Fruit fly (Drosophila melanogaster) whole organism, embryonic: ENCODE data around the gene CG16736.

ENCODE experiments used
- Atf-2 ChIP-seq: fragments of 200-800 bp; sonication (Bioruptor generic); optimal IDR thresholded peaks from 2 replicates; lab custom pipeline; 2016; ENCODE audit warnings: missing biosample characterization, missing genetic modification characterization
- B-H1 ChIP-seq: fragments of 200-800 bp; sonication (Bioruptor generic); IDR thresholded peaks from 3 replicates; pipeline ENCODE4 v1.3.6; 2022; ENCODE audit warnings: missing biosample characterization, missing genetic modification characterization
- CG11093 ChIP-seq: fragments of 200-800 bp; sonication (Bioruptor generic); IDR thresholded peaks from 3 replicates; pipeline ENCODE4 v1.3.6; 2022; ENCODE audit warnings: missing biosample characterization, missing genetic modification characterization
- CG11504 ChIP-seq: fragments of 200-800 bp; sonication (Bioruptor generic); optimal IDR thresholded peaks from 3 replicates; lab custom pipeline; 2019; ENCODE audit warnings: missing biosample characterization, mild to moderate bottlenecking, missing genetic modification characterization, moderate library complexity
- CG11560 ChIP-seq: fragments of 200-800 bp; sonication (Bioruptor generic); IDR thresholded peaks from 3 replicates; pipeline ENCODE4 v1.3.6; 2022; ENCODE audit warnings: missing biosample characterization, missing genetic modification characterization
- CG12236 ChIP-seq: fragments of 200-800 bp; sonication (Bioruptor generic); optimal IDR thresholded peaks from 2 replicates; lab custom pipeline; 2016; ENCODE audit warnings: missing biosample characterization, missing genetic modification characterization
- CG12659 ChIP-seq: fragments of 200-800 bp; sonication (Bioruptor generic); optimal IDR thresholded peaks from 3 replicates; lab custom pipeline; 2017; ENCODE audit warnings: mild to moderate bottlenecking, missing biosample characterization, missing genetic modification reagents, missing genetic modification characterization
- CG14710 ChIP-seq: fragments of 200-800 bp; sonication (Bioruptor generic); optimal IDR thresholded peaks from 3 replicates; lab custom pipeline; 2019; ENCODE audit warnings: missing biosample characterization, mild to moderate bottlenecking, missing genetic modification characterization, moderate library complexity
- CG15011 ChIP-seq: fragments of 200-800 bp; sonication (Bioruptor generic); optimal IDR thresholded peaks from 3 replicates; lab custom pipeline; 2018; ENCODE audit warnings: missing biosample characterization, mild to moderate bottlenecking, missing genetic modification characterization
- CG15479 ChIP-seq: fragments of 200-800 bp; sonication (Bioruptor generic); optimal IDR thresholded peaks from 3 replicates; lab custom pipeline; 2019; ENCODE audit warnings: missing biosample characterization, mild to moderate bottlenecking, missing genetic modification characterization, moderate library complexity
- CG1603 ChIP-seq: fragments of 200-800 bp; sonication (Bioruptor generic); optimal IDR thresholded peaks from 2 replicates; lab custom pipeline; 2019; ENCODE audit warnings: missing biosample characterization, mild to moderate bottlenecking, missing genetic modification characterization, moderate library complexity
- CG17328 ChIP-seq: fragments of 200-800 bp; sonication (Bioruptor generic); IDR thresholded peaks from 2 replicates; pipeline ENCODE4 v1.3.6; 2022; ENCODE audit warnings: missing biosample characterization, missing genetic modification characterization
- CG17612 ChIP-seq: fragments of 200-800 bp; sonication (Bioruptor generic); IDR thresholded peaks from 2 replicates; pipeline ENCODE4 v1.3.6; 2022; ENCODE audit warnings: missing biosample characterization, missing genetic modification characterization
- CG18619 ChIP-seq: fragments of 200-800 bp; sonication (Bioruptor generic); optimal IDR thresholded peaks from 3 replicates; lab custom pipeline; 2017; ENCODE audit warnings: missing biosample characterization, mild to moderate bottlenecking, missing genetic modification characterization
- CG2120 ChIP-seq: fragments of 200-800 bp; sonication (Bioruptor generic); optimal IDR thresholded peaks from 3 replicates; lab custom pipeline; 2016; ENCODE audit warnings: missing biosample characterization, missing genetic modification characterization
- CG3281 ChIP-seq: fragments of 200-800 bp; sonication (Bioruptor generic); optimal IDR thresholded peaks from 3 replicates; lab custom pipeline; 2017; ENCODE audit warnings: missing biosample characterization, mild to moderate bottlenecking, missing genetic modification characterization
- CG4282 ChIP-seq: fragments of 200-800 bp; sonication (Bioruptor generic); optimal IDR thresholded peaks from 2 replicates; lab custom pipeline; 2016; ENCODE audit warnings: missing biosample characterization, missing genetic modification characterization
- CG4730 ChIP-seq: fragments of 200-800 bp; sonication (Bioruptor generic); IDR thresholded peaks from 2 replicates; pipeline ENCODE4 v1.3.6; 2022; ENCODE audit warnings: missing biosample characterization, missing genetic modification characterization
- CG6813 ChIP-seq: fragments of 200-800 bp; sonication (Bioruptor generic); optimal IDR thresholded peaks from 2 replicates; lab custom pipeline; 2017; ENCODE audit warnings: missing biosample characterization, missing genetic modification characterization, mild to moderate bottlenecking, moderate library complexity, missing genetic modification reagents
- CG8359 ChIP-seq: fragments of 200-800 bp; sonication (Bioruptor generic); optimal IDR thresholded peaks from 2 replicates; lab custom pipeline; 2017; ENCODE audit warnings: missing biosample characterization, mild to moderate bottlenecking, missing genetic modification characterization, borderline replicate concordance
- Dfd ChIP-seq, 2 experiments: fragments of >200 bp; optimal IDR thresholded peaks; 2 replicates each; lab custom pipeline; 2017; ENCODE audit warnings: missing biosample characterization in 2 of 2, missing genetic modification characterization in 2 of 2
- Dip2 ChIP-seq: fragments of 200-800 bp; sonication (Bioruptor generic); IDR thresholded peaks from 2 replicates; pipeline ENCODE4 v1.3.6; 2022; ENCODE audit warnings: missing biosample characterization, missing genetic modification characterization
- Dp ChIP-seq: fragments of 200-800 bp; sonication (Bioruptor generic); optimal IDR thresholded peaks from 2 replicates; lab custom pipeline; 2018; ENCODE audit warnings: missing biosample characterization, mild to moderate bottlenecking, missing genetic modification characterization, moderate library complexity
- Eip74EF ChIP-seq, 2 experiments: fragments of 200-800 bp in 1 of 2; fragments of >200 bp in 1 of 2; sonication (Bioruptor generic) in 1 of 2; optimal IDR thresholded peaks; 2 replicates each; lab custom pipeline; 2017 to 2019; ENCODE audit warnings: missing biosample characterization in 2 of 2, missing genetic modification characterization in 2 of 2, mild to moderate bottlenecking in 1 of 2, moderate library complexity in 1 of 2
- Hr39 ChIP-seq: fragments of >200 bp; optimal IDR thresholded peaks from 2 replicates; lab custom pipeline; 2017
- Lpt ChIP-seq: fragments of >200 bp; optimal IDR thresholded peaks from 2 replicates; lab custom pipeline; 2018; ENCODE audit warnings: missing biosample characterization, missing genetic modification characterization
- Oli ChIP-seq: fragments of 200-800 bp; sonication (Bioruptor generic); optimal IDR thresholded peaks from 2 replicates; lab custom pipeline; 2018; ENCODE audit warnings: missing biosample characterization, mild to moderate bottlenecking, missing genetic modification characterization, moderate library complexity
- Poxn ChIP-seq: fragments of 200-800 bp; sonication (Bioruptor generic); IDR thresholded peaks from 2 replicates; pipeline ENCODE4 v1.3.6; 2022; ENCODE audit warnings: missing biosample characterization, missing genetic modification characterization
- Sry-β ChIP-seq: fragments of 200-800 bp; sonication (Bioruptor generic); optimal IDR thresholded peaks from 2 replicates; lab custom pipeline; 2018; ENCODE audit warnings: missing biosample characterization, mild to moderate bottlenecking, missing genetic modification characterization, moderate library complexity
- Stat92E ChIP-seq, 3 experiments: fragments of >200 bp in 2 of 3; fragments of 200-800 bp in 1 of 3; sonication (Bioruptor generic) in 1 of 3; optimal IDR thresholded peaks; 2 replicates each; lab custom pipeline; 2017 to 2019; ENCODE audit warnings: missing biosample characterization in 3 of 3, missing genetic modification characterization in 3 of 3, mild to moderate bottlenecking in 1 of 3, moderate library complexity in 1 of 3
- Usf ChIP-seq: fragments of 200-800 bp; sonication (Bioruptor generic); optimal IDR thresholded peaks from 2 replicates; lab custom pipeline; 2017; ENCODE audit warnings: missing genotype, missing biosample characterization, missing genetic modification characterization
- Vsx1 ChIP-seq: fragments of 200-800 bp; sonication (Bioruptor generic); optimal IDR thresholded peaks from 2 replicates; lab custom pipeline; 2017; ENCODE audit warnings: missing biosample characterization, mild to moderate bottlenecking, missing genetic modification characterization, missing genetic modification reagents
- bcd ChIP-seq: fragments of 200-800 bp; sonication (Bioruptor generic); optimal IDR thresholded peaks from 2 replicates; lab custom pipeline; 2017; ENCODE audit warnings: missing biosample characterization, mild to moderate bottlenecking, missing genetic modification characterization
- chinmo ChIP-seq: fragments of 200-800 bp; sonication (Bioruptor generic); IDR thresholded peaks from 4 replicates; pipeline ENCODE4 v1.3.6; 2022; ENCODE audit warnings: missing biosample characterization, missing genetic modification characterization; ENCODE audit not compliant: partially characterized antibody
- danr ChIP-seq: fragments of 200-800 bp; sonication (Bioruptor generic); IDR thresholded peaks from 2 replicates; pipeline ENCODE4 v1.3.6; 2022; ENCODE audit warnings: missing biosample characterization, missing genetic modification characterization
- ems ChIP-seq: fragments of 200-800 bp; sonication (Bioruptor generic); optimal IDR thresholded peaks from 3 replicates; lab custom pipeline; 2016; ENCODE audit warnings: missing biosample characterization, missing genetic modification characterization
- fd64A ChIP-seq: fragments of 200-800 bp; sonication (Bioruptor generic); optimal IDR thresholded peaks from 3 replicates; lab custom pipeline; 2018; ENCODE audit warnings: missing biosample characterization, mild to moderate bottlenecking, missing genetic modification characterization
- her ChIP-seq: fragments of 200-800 bp; sonication (Bioruptor generic); optimal IDR thresholded peaks from 2 replicates; lab custom pipeline; 2016; ENCODE audit warnings: missing biosample characterization, missing genetic modification characterization
- inv ChIP-seq: fragments of 200-800 bp; sonication (Bioruptor generic); IDR thresholded peaks from 2 replicates; pipeline ENCODE4 v1.3.6; 2022; ENCODE audit warnings: missing biosample characterization, missing genetic modification characterization; ENCODE audit not compliant: partially characterized antibody
- jing ChIP-seq: fragments of 200-800 bp; sonication (Bioruptor generic); optimal IDR thresholded peaks from 2 replicates; lab custom pipeline; 2018; ENCODE audit warnings: missing biosample characterization, mild to moderate bottlenecking, missing genetic modification characterization
- nom ChIP-seq: fragments of 200-800 bp; sonication (Bioruptor generic); optimal IDR thresholded peaks from 2 replicates; lab custom pipeline; 2017; ENCODE audit warnings: missing biosample characterization, missing genetic modification characterization, mild to moderate bottlenecking, moderate library complexity, missing genetic modification reagents
- pb ChIP-seq: fragments of 200-800 bp; sonication (Bioruptor generic); optimal IDR thresholded peaks from 3 replicates; lab custom pipeline; 2016; ENCODE audit warnings: missing biosample characterization, missing genetic modification characterization
- sens-2 ChIP-seq: fragments of 200-800 bp; sonication (Bioruptor generic); IDR thresholded peaks from 2 replicates; pipeline ENCODE4 v1.3.6; 2022; ENCODE audit warnings: missing biosample characterization, missing genetic modification characterization
- shn ChIP-seq: fragments of 200-800 bp; sonication (Bioruptor generic); optimal IDR thresholded peaks from 3 replicates; lab custom pipeline; 2016; ENCODE audit warnings: missing biosample characterization, missing genetic modification characterization
- sug ChIP-seq: fragments of 200-800 bp; optimal IDR thresholded peaks from 2 replicates; lab custom pipeline; 2019; ENCODE audit warnings: missing biosample characterization, mild to moderate bottlenecking, missing genetic modification characterization, moderate library complexity
- tna ChIP-seq: fragments of 200-800 bp; sonication (Bioruptor generic); IDR thresholded peaks from 2 replicates; pipeline ENCODE4 v1.3.6; 2022; ENCODE audit warnings: missing biosample characterization, missing genetic modification characterization; ENCODE audit not compliant: partially characterized antibody
- tx ChIP-seq: fragments of 200-800 bp; sonication (Bioruptor generic); optimal IDR thresholded peaks from 2 replicates; lab custom pipeline; 2016; ENCODE audit warnings: missing biosample characterization, missing genetic modification characterization
- zen2 ChIP-seq: fragments of 200-800 bp; sonication (Bioruptor generic); IDR thresholded peaks from 3 replicates; pipeline ENCODE4 v1.3.6; 2022; ENCODE audit warnings: missing biosample characterization, missing genetic modification characterization; ENCODE audit not compliant: partially characterized antibody

CG16736 gene

dm6 chr3R:9229075-9229835 is 28.3 kb downstream of the CG16736 start (continued):
- peak in 1 of 3 experiments; percentile 25 for TF ChIP-seq Stat92E (GFP tag; optimal IDR thresholded peaks at IDR 0.05; lab: Kevin White, UChicago)
- TF ChIP-seq CG8359 (GFP tag; lab: Kevin White, UChicago), result peak; percentile 27
- TF ChIP-seq pb (GFP tag; lab: Kevin White, UChicago), result peak; percentile 58
- TF ChIP-seq Dip2, result no peak
- no peak for TF ChIP-seq Dp (GFP tag; lab: Kevin White, UChicago)
- TF ChIP-seq B-H1 (GFP tag; lab: Robert Waterston, UW), result peak; percentile 61
- TF ChIP-seq CG4730 (GFP tag; lab: Robert Waterston, UW), result 0 out of 2 replicates have a peak, but pooled peaks have one; percentile 38
- TF ChIP-seq chinmo (GFP tag; lab: Robert Waterston, UW), result 0 out of 4 replicates have a peak, but pooled peaks have one; percentile 68
- TF ChIP-seq CG17328 (GFP tag; lab: Robert Waterston, UW), result peak; percentile 91
- TF ChIP-seq Atf-2 (GFP tag; lab: Kevin White, UChicago), result peak; percentile 78
- TF ChIP-seq nom (GFP tag; lab: Kevin White, UChicago), result peak; percentile 98
- TF ChIP-seq shn (GFP tag; lab: Kevin White, UChicago), result peak; percentile 75
- peak; percentile 49 for TF ChIP-seq CG18619 (GFP tag; lab: Kevin White, UChicago)
- no peak for TF ChIP-seq Hr39 (lab: Kevin White, UChicago)
- peak; percentile 29 for TF ChIP-seq Sry-β
- no peak for TF ChIP-seq zen2 (GFP tag; lab: Robert Waterston, UW)
- peak; percentile 78 for TF ChIP-seq CG1603 (tag; lab: Kevin White, UChicago)
- TF ChIP-seq her (GFP tag; lab: Kevin White, UChicago), result peak; percentile 69
- TF ChIP-seq Vsx1 (GFP tag; lab: Kevin White, UChicago), result peak; percentile 47
- no peak for TF ChIP-seq Poxn
- peak; percentile 55 for TF ChIP-seq sens-2 (GFP tag; lab: Robert Waterston, UW)
- peak; percentile 25 for TF ChIP-seq Usf (GFP tag; lab: Kevin White, UChicago)
- peak; percentile 58 for TF ChIP-seq CG6813 (GFP tag; lab: Kevin White, UChicago)
- TF ChIP-seq Oli, result peak; percentile 79
- no peak for TF ChIP-seq Dfd (GFP tag; optimal IDR thresholded peaks at IDR 0.05; lab: Kevin White, UChicago)
- TF ChIP-seq Eip74EF (GFP tag; optimal IDR thresholded peaks at IDR 0.05; lab: Kevin White, UChicago), result peak in 1 of 2 experiments; percentile 58
- TF ChIP-seq CG17612 (GFP tag; lab: Robert Waterston, UW), result no peak
- TF ChIP-seq Lpt (GFP tag; lab: Kevin White, UChicago), result no peak
- peak; percentile 50 for TF ChIP-seq ems (GFP tag; lab: Kevin White, UChicago)
- peak; percentile 65 for TF ChIP-seq CG3281
- no peak for TF ChIP-seq CG11560
- peak; percentile 39; the same call in 1 of the 2 replicates for TF ChIP-seq danr (GFP tag; lab: Robert Waterston, UW)
- TF ChIP-seq inv (GFP tag; lab: Robert Waterston, UW), result no peak
- peak; percentile 63 for TF ChIP-seq jing (GFP tag; lab: Kevin White, UChicago)
- TF ChIP-seq CG14710 (tag; lab: Kevin White, UChicago), result peak; percentile 88
- TF ChIP-seq CG15479, result peak; percentile 54
- TF ChIP-seq CG12236, result peak; percentile 80
- TF ChIP-seq sug (tag; lab: Kevin White, UChicago), result peak; percentile 27
- TF ChIP-seq bcd, result peak; percentile 72
- TF ChIP-seq fd64A (GFP tag; lab: Kevin White, UChicago), result peak; percentile 19
- peak; percentile 13 for TF ChIP-seq CG4282
- TF ChIP-seq CG11504, result peak; percentile 78
- TF ChIP-seq CG2120 (GFP tag; lab: Kevin White, UChicago), result peak; percentile 76
- peak; percentile 59 for TF ChIP-seq CG12659 (GFP tag; lab: Kevin White, UChicago)
- no peak for TF ChIP-seq tna (GFP tag; lab: Robert Waterston, UW)
- TF ChIP-seq CG15011 (GFP tag; lab: Kevin White, UChicago), result peak; percentile 64
- TF ChIP-seq tx (GFP tag; lab: Kevin White, UChicago), result peak; percentile 82
- no peak for TF ChIP-seq CG11093 (GFP tag; lab: Robert Waterston, UW)
